Fruit fly (Drosophila melanogaster) whole organism, adult: ENCODE measurements around the gene Cpr72Eb.

Experiments
- CG11617 ChIP-seq: fragments of 200-800 bp; sonication (Bioruptor generic); optimal IDR thresholded peaks from 2 replicates; lab custom pipeline; 2017; ENCODE audit warnings: mild to moderate bottlenecking, missing biosample characterization, missing genetic modification reagents, missing genetic modification characterization
- CG12768 ChIP-seq: fragments of 200-800 bp; sonication (Bioruptor generic); optimal IDR thresholded peaks from 2 replicates; lab custom pipeline; 2017; ENCODE audit warnings: missing biosample characterization, missing genetic modification characterization, mild to moderate bottlenecking, moderate library complexity, missing genetic modification reagents
- CG14711 ChIP-seq: fragments of 200-800 bp; sonication (Bioruptor generic); optimal IDR thresholded peaks from 2 replicates; lab custom pipeline; 2018; ENCODE audit warnings: missing biosample characterization, mild to moderate bottlenecking, missing genetic modification characterization, moderate library complexity
- CG7045 ChIP-seq: fragments of 200-800 bp; sonication (Bioruptor generic); optimal IDR thresholded peaks from 2 replicates; lab custom pipeline; 2017; ENCODE audit warnings: missing biosample characterization, mild to moderate bottlenecking, missing genetic modification characterization
- CG7101 ChIP-seq: fragments of 200-800 bp; sonication (Bioruptor generic); optimal IDR thresholded peaks from 2 replicates; lab custom pipeline; 2018; ENCODE audit warnings: missing biosample characterization, mild to moderate bottlenecking, missing genetic modification characterization, moderate library complexity
- kay ChIP-seq: fragments of 200-800 bp; sonication (Bioruptor generic); peaks from one replicate; lab custom pipeline; 2016; ENCODE audit warnings: missing biosample characterization, missing genetic modification characterization, borderline replicate concordance
- ovo ChIP-seq: fragments of 200-800 bp; sonication (Bioruptor generic); optimal IDR thresholded peaks from 2 replicates; lab custom pipeline; 2016; ENCODE audit warnings: missing biosample characterization, missing genetic modification characterization

DNA sequence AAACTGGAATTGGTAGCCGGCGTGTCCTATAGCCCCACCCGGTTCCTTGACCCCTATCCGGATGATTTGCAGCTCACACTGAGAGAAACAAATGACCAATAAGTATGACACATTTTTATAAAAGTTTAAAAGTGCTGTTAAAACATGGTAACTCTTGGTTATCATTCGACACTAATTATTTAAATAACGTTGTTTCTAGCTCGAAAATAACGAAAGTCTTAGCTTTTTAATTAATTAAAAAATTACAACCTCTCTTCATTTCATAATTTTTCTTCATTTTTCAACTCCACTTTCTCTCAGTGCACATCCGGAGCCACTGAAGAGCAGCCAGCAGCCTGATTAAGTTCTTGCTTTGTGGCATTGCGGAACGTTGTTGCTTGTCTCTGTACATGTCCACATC is 517 bp upstream of the Cpr72Eb start:
- TF ChIP-seq kay (GFP tag; lab: Kevin White, UChicago) = no peak
- TF ChIP-seq CG12768 = no peak
- TF ChIP-seq CG14711 (tag; lab: Kevin White, UChicago) = no peak
- TF ChIP-seq CG11617 (GFP tag; lab: Kevin White, UChicago) = no peak
- TF ChIP-seq CG7045 (GFP tag; lab: Kevin White, UChicago) = no peak
- no peak for TF ChIP-seq CG7101 (tag; lab: Kevin White, UChicago)
- TF ChIP-seq ovo (GFP tag; lab: Kevin White, UChicago) = no peak
